Worm (Caenorhabditis elegans): ENCODE measurements around the gene F26D2.15.

ce11 chrV:16410521-16410920 lies 27.1 kb upstream of the F26D2.15 start, which contains the start of gene srh-145:
- TF ChIP-seq nfya-1 (tag; optimal IDR thresholded peaks at IDR 0.05; ENCODE audit: insufficient read depth) (no peak), lin-39 (tag; optimal IDR thresholded peaks at IDR 0.05) (no peak), hmg-11 (tag; optimal IDR thresholded peaks at IDR 0.05) (no peak), tbx-2 (tag; optimal IDR thresholded peaks at IDR 0.05) (no peak), nhr-237 (tag; optimal IDR thresholded peaks at IDR 0.05) (no peak), zag-1 (tag; optimal IDR thresholded peaks at IDR 0.05) (no peak)

Measured in whole organism, L3 larva.